Fruit fly (Drosophila melanogaster) whole organism, embryonic: ENCODE data around the gene Jhbp7.

ENCODE experiments used
- Awh ChIP-seq: fragments of 200-800 bp; sonication (Bioruptor generic); IDR thresholded peaks from 2 replicates; pipeline ENCODE4, ENCODE4 v1.3.6; 2022; ENCODE audit warnings: missing biosample characterization, missing genetic modification characterization
- BtbVII ChIP-seq: fragments of 200-800 bp; sonication (Bioruptor generic); optimal IDR thresholded peaks from 3 replicates; lab custom pipeline; 2017; ENCODE audit warnings: missing biosample characterization, mild to moderate bottlenecking, missing genetic modification characterization
- CG10959 ChIP-seq: fragments of 200-800 bp; sonication (Bioruptor generic); IDR thresholded peaks from 2 replicates; pipeline ENCODE4 v1.3.6; 2022; ENCODE audit warnings: missing biosample characterization, missing genetic modification characterization
- CG11085 ChIP-seq: fragments of 200-800 bp; sonication (Bioruptor generic); IDR thresholded peaks from 2 replicates; pipeline ENCODE4 v1.3.6; 2022; ENCODE audit warnings: missing biosample characterization, missing genetic modification characterization
- CG11723 ChIP-seq: fragments of 200-800 bp; sonication (Bioruptor generic); optimal IDR thresholded peaks from 2 replicates; lab custom pipeline; 2017; ENCODE audit warnings: missing biosample characterization, mild to moderate bottlenecking, missing genetic modification characterization
- CG12071 ChIP-seq: fragments of 200-800 bp; sonication (Bioruptor generic); optimal IDR thresholded peaks from 3 replicates; lab custom pipeline; 2018; ENCODE audit warnings: missing biosample characterization, mild to moderate bottlenecking, missing genetic modification characterization
- CG13296 ChIP-seq: fragments of 200-800 bp; sonication (Bioruptor generic); optimal IDR thresholded peaks from 3 replicates; lab custom pipeline; 2018; ENCODE audit warnings: missing biosample characterization, mild to moderate bottlenecking, missing genetic modification characterization
- CG14710 ChIP-seq: fragments of 200-800 bp; sonication (Bioruptor generic); optimal IDR thresholded peaks from 3 replicates; lab custom pipeline; 2019; ENCODE audit warnings: missing biosample characterization, mild to moderate bottlenecking, missing genetic modification characterization, moderate library complexity
- CG17612 ChIP-seq: fragments of 200-800 bp; sonication (Bioruptor generic); IDR thresholded peaks from 2 replicates; pipeline ENCODE4 v1.3.6; 2022; ENCODE audit warnings: missing biosample characterization, missing genetic modification characterization
- CG18262 ChIP-seq: fragments of 200-800 bp; optimal IDR thresholded peaks from 3 replicates; lab custom pipeline; 2019; ENCODE audit warnings: missing biosample characterization, mild to moderate bottlenecking, missing genetic modification characterization, moderate library complexity
- CG2116 ChIP-seq: fragments of 200-800 bp; sonication (Bioruptor generic); optimal IDR thresholded peaks from 3 replicates; lab custom pipeline; 2018; ENCODE audit warnings: missing biosample characterization, mild to moderate bottlenecking, missing genetic modification characterization
- CG34376 ChIP-seq: fragments of 200-800 bp; sonication (Bioruptor generic); optimal IDR thresholded peaks from 2 replicates; lab custom pipeline; 2018; ENCODE audit warnings: missing biosample characterization, mild to moderate bottlenecking, missing genetic modification characterization
- CG4404 ChIP-seq: fragments of 200-800 bp; sonication (Bioruptor generic); IDR thresholded peaks from 2 replicates; pipeline ENCODE4 v1.3.6; 2022; ENCODE audit warnings: missing biosample characterization, missing genetic modification characterization
- CG6654 ChIP-seq: fragments of 200-800 bp; sonication (Bioruptor generic); optimal IDR thresholded peaks from 2 replicates; lab custom pipeline; 2017; ENCODE audit warnings: missing biosample characterization, mild to moderate bottlenecking, missing genetic modification characterization
- CG7357 ChIP-seq: fragments of 200-800 bp; sonication (Bioruptor generic); IDR thresholded peaks from 3 replicates; pipeline ENCODE4 v1.3.6; 2022; ENCODE audit warnings: missing biosample characterization, missing genetic modification characterization
- CG8765 ChIP-seq: fragments of 200-800 bp; sonication (Bioruptor generic); IDR thresholded peaks from 2 replicates; pipeline ENCODE4 v1.3.6; 2022; ENCODE audit warnings: missing biosample characterization, missing genetic modification characterization
- CG8924 ChIP-seq: fragments of 200-800 bp; optimal IDR thresholded peaks from 3 replicates; lab custom pipeline; 2019; ENCODE audit warnings: missing biosample characterization, mild to moderate bottlenecking, missing genetic modification characterization, moderate library complexity
- CrebB ChIP-seq: fragments of 200-800 bp; sonication (Bioruptor generic); optimal IDR thresholded peaks from 3 replicates; lab custom pipeline; 2018; ENCODE audit warnings: missing biosample characterization, mild to moderate bottlenecking, missing genetic modification characterization
- Dad ChIP-seq: fragments of 200-800 bp; sonication (Bioruptor generic); optimal IDR thresholded peaks from 3 replicates; lab custom pipeline; 2016; ENCODE audit warnings: missing biosample characterization, missing genetic modification characterization
- Dfd ChIP-seq, 2 experiments: fragments of >200 bp; optimal IDR thresholded peaks; 2 replicates each; lab custom pipeline; 2017; ENCODE audit warnings: missing biosample characterization in 2 of 2, missing genetic modification characterization in 2 of 2
- E2f2 ChIP-seq: fragments of 200-800 bp; sonication (Bioruptor generic); IDR thresholded peaks from 2 replicates; pipeline ENCODE4 v1.3.6; 2022; ENCODE audit warnings: missing biosample characterization, missing genetic modification characterization
- GATAe ChIP-seq: fragments of 200-800 bp; sonication (Bioruptor generic); conservative IDR thresholded peaks from 2 replicates; pipeline ENCODE4 v1.3.6; 2022; ENCODE audit warnings: missing biosample characterization, missing genetic modification characterization
- Hey ChIP-seq: fragments of 200-800 bp; sonication (Bioruptor generic); optimal IDR thresholded peaks from 3 replicates; lab custom pipeline; 2018; ENCODE audit warnings: missing biosample characterization, mild to moderate bottlenecking, missing genetic modification characterization
- Hsf ChIP-seq: fragments of 200-800 bp; sonication (Bioruptor generic); optimal IDR thresholded peaks from 3 replicates; lab custom pipeline; 2016; ENCODE audit warnings: missing biosample characterization, missing genetic modification characterization
- Mrtf ChIP-seq: fragments of 200-800 bp; sonication (Bioruptor generic); IDR thresholded peaks from 3 replicates; pipeline ENCODE4 v1.3.6; 2022; ENCODE audit warnings: missing biosample characterization, missing genetic modification characterization
- Nf-YA ChIP-seq: fragments of 200-800 bp; sonication (Bioruptor generic); IDR thresholded peaks from 2 replicates; pipeline ENCODE4 v1.3.6; 2022; ENCODE audit warnings: missing biosample characterization, missing genetic modification characterization
- Poxn ChIP-seq: fragments of 200-800 bp; sonication (Bioruptor generic); IDR thresholded peaks from 2 replicates; pipeline ENCODE4 v1.3.6; 2022; ENCODE audit warnings: missing biosample characterization, missing genetic modification characterization
- Sry-β ChIP-seq: fragments of 200-800 bp; sonication (Bioruptor generic); optimal IDR thresholded peaks from 2 replicates; lab custom pipeline; 2018; ENCODE audit warnings: missing biosample characterization, mild to moderate bottlenecking, missing genetic modification characterization, moderate library complexity
- bbx ChIP-seq: fragments of 200-800 bp; sonication (Bioruptor generic); IDR thresholded peaks from 2 replicates; pipeline ENCODE4 v1.3.6; 2022; ENCODE audit warnings: missing biosample characterization, missing genetic modification characterization; ENCODE audit not compliant: partially characterized antibody
- br ChIP-seq: fragments of >200 bp; optimal IDR thresholded peaks from 2 replicates; lab custom pipeline; 2017
- chn ChIP-seq: fragments of 200-800 bp; sonication (Bioruptor generic); optimal IDR thresholded peaks from 2 replicates; lab custom pipeline; 2016; ENCODE audit warnings: missing biosample characterization, missing genetic modification characterization
- crp ChIP-seq, 2 experiments: fragments of 200-800 bp; sonication (Bioruptor generic); optimal IDR thresholded peaks; 2 replicates in 1 of 2; 3 replicates in 1 of 2; lab custom pipeline; 2017; ENCODE audit warnings: missing biosample characterization in 2 of 2, missing genetic modification characterization in 2 of 2, mild to moderate bottlenecking in 1 of 2, moderate library complexity in 1 of 2
- dm ChIP-seq: fragments of 200-800 bp; sonication (Bioruptor generic); optimal IDR thresholded peaks from 3 replicates; lab custom pipeline; 2016; ENCODE audit warnings: missing biosample characterization, missing genetic modification characterization
- dpn ChIP-seq, 2 experiments: fragments of 200-800 bp; sonication (Bioruptor generic); optimal IDR thresholded peaks; 3 replicates each; lab custom pipeline; 2016; ENCODE audit warnings: missing biosample characterization in 2 of 2, missing genetic modification characterization in 2 of 2
- dysf ChIP-seq: fragments of 200-800 bp; sonication (Bioruptor generic); IDR thresholded peaks from 3 replicates; pipeline ENCODE4 v1.3.6; 2022; ENCODE audit warnings: missing biosample characterization, missing genetic modification characterization
- gcm ChIP-seq: fragments of 200-800 bp; sonication (Bioruptor generic); optimal IDR thresholded peaks from 2 replicates; lab custom pipeline; 2019; ENCODE audit warnings: missing biosample characterization, mild to moderate bottlenecking, missing genetic modification characterization, moderate library complexity
- gsb-n ChIP-seq: fragments of 200-800 bp; sonication (Bioruptor generic); optimal IDR thresholded peaks from 3 replicates; lab custom pipeline; 2018; ENCODE audit warnings: missing biosample characterization, mild to moderate bottlenecking, missing genetic modification characterization
- kah ChIP-seq: fragments of 200-800 bp; sonication (Bioruptor generic); optimal IDR thresholded peaks from 2 replicates; lab custom pipeline; 2018; ENCODE audit warnings: missing biosample characterization, mild to moderate bottlenecking, missing genetic modification characterization
- lab ChIP-seq: fragments of 200-800 bp; sonication (Bioruptor generic); optimal IDR thresholded peaks from 3 replicates; lab custom pipeline; 2017; ENCODE audit warnings: missing biosample characterization, missing genetic modification characterization, mild to moderate bottlenecking, moderate library complexity, missing genetic modification reagents
- nau ChIP-seq: fragments of 200-800 bp; sonication (Bioruptor generic); optimal IDR thresholded peaks from 3 replicates; lab custom pipeline; 2017; ENCODE audit warnings: missing biosample characterization, mild to moderate bottlenecking, missing genetic modification characterization, missing genetic modification reagents
- pan ChIP-seq, 4 experiments: fragments of >200 bp in 3 of 4; fragments of 200-800 bp in 1 of 4; sonication (Bioruptor generic) in 1 of 4; optimal IDR thresholded peaks in 3 of 4; IDR thresholded peaks in 1 of 4; 2 replicates each; pipeline versions ENCODE4 v1.3.6 to Lab custom; 2017 to 2022; ENCODE audit warnings: missing biosample characterization in 2 of 4, missing genetic modification characterization in 2 of 4, mixed read lengths in 1 of 4
- phol ChIP-seq: fragments of 200-800 bp; sonication (Bioruptor generic); optimal IDR thresholded peaks from 3 replicates; lab custom pipeline; 2018; ENCODE audit warnings: missing biosample characterization, mild to moderate bottlenecking, missing genetic modification characterization, moderate library complexity
- psq ChIP-seq: fragments of 200-800 bp; sonication (Bioruptor generic); optimal IDR thresholded peaks from 2 replicates; lab custom pipeline; 2017; ENCODE audit warnings: missing biosample characterization, missing genetic modification characterization
- slbo ChIP-seq: fragments of 200-800 bp; sonication (Bioruptor generic); IDR thresholded peaks from 2 replicates; pipeline ENCODE4 v1.3.6; 2022; ENCODE audit warnings: missing biosample characterization, missing genetic modification characterization
- stwl ChIP-seq: fragments of 200-800 bp; sonication (Bioruptor generic); optimal IDR thresholded peaks from 3 replicates; lab custom pipeline; 2018; ENCODE audit warnings: missing biosample characterization, mild to moderate bottlenecking, missing genetic modification characterization, moderate library complexity
- unc-4 ChIP-seq: fragments of 200-800 bp; sonication (Bioruptor generic); IDR thresholded peaks from 2 replicates; pipeline ENCODE4 v1.3.6; 2022; ENCODE audit warnings: missing biosample characterization, missing genetic modification characterization; ENCODE audit not compliant: partially characterized antibody
- usp ChIP-seq: fragments of >200 bp; optimal IDR thresholded peaks from 2 replicates; lab custom pipeline; 2017; ENCODE audit warnings: missing biosample characterization, missing genetic modification characterization
- vnd ChIP-seq: fragments of 200-800 bp; sonication (Bioruptor generic); IDR thresholded peaks from 3 replicates; pipeline ENCODE4 v1.3.6; 2022; ENCODE audit warnings: missing biosample characterization, missing genetic modification characterization; ENCODE audit not compliant: partially characterized antibody
- vvl ChIP-seq: fragments of 200-800 bp; sonication (Bioruptor generic); IDR thresholded peaks from 2 replicates; pipeline ENCODE4 v1.3.6; 2022; ENCODE audit warnings: missing biosample characterization, missing genetic modification characterization
- yki ChIP-seq: fragments of >200 bp; optimal IDR thresholded peaks from 3 replicates; lab custom pipeline; 2018

Jhbp7 gene

dm6 chr3R:25193726-25194204, 43.6 kb upstream of the Jhbp7 start, which contains the start of gene lobo (continued):
- TF ChIP-seq phol (tag; lab: Kevin White, UChicago) (peak; percentile 75), CG11085 (GFP tag; lab: Robert Waterston, UW) (peak; percentile 81), Hey (tag; lab: Kevin White, UChicago) (no peak), CG2116 (GFP tag; lab: Kevin White, UChicago) (peak; percentile 64), slbo (GFP tag; lab: Robert Waterston, UW) (peak; percentile 85), CG34376 (GFP tag; lab: Kevin White, UChicago) (peak; percentile 68), gsb-n (tag; lab: Kevin White, UChicago) (peak; percentile 28), stwl (tag; lab: Kevin White, UChicago) (peak; percentile 83), vnd (GFP tag; lab: Robert Waterston, UW) (no peak), CG11723 (GFP tag; lab: Kevin White, UChicago) (no peak), CrebB (peak; percentile 73), dm (GFP tag; lab: Kevin White, UChicago) (peak; percentile 54), CG4404 (peak; percentile 15; the same call in 1 of the 2 replicates), kah (GFP tag; lab: Kevin White, UChicago) (no peak), CG8924 (tag; lab: Kevin White, UChicago) (peak; percentile 14), CG6654 (GFP tag; lab: Kevin White, UChicago) (peak; percentile 8), CG13296 (GFP tag; lab: Kevin White, UChicago) (peak; percentile 43), gcm (GFP tag; lab: Kevin White, UChicago) (peak; percentile 30), crp (GFP tag; optimal IDR thresholded peaks at IDR 0.05; lab: Kevin White, UChicago) (peak in 1 of 2 experiments; percentile 21), lab (GFP tag; lab: Kevin White, UChicago) (peak; percentile 67), Sry-β (GFP tag; lab: Kevin White, UChicago) (no peak), Hsf (peak; percentile 72), CG14710 (peak; percentile 69), Mrtf (GFP tag; lab: Robert Waterston, UW) (peak; percentile 25; the same call in 1 of the 3 replicates), pan (optimal IDR thresholded peaks at IDR 0.05; lab: Kevin White, UChicago) (no peak), pan (GFP tag; optimal IDR thresholded peaks at IDR 0.05 in 1 of 2, IDR thresholded peaks at IDR 0.05 in 1 of 2) (no peak), Dad (GFP tag; lab: Kevin White, UChicago) (peak; percentile 30), bbx (0 out of 2 replicates have a peak, but pooled peaks have one; percentile 36), vvl (GFP tag; lab: Robert Waterston, UW) (peak; percentile 34; the same call in 1 of the 2 replicates), dpn (GFP tag; optimal IDR thresholded peaks at IDR 0.05; lab: Kevin White, UChicago) (peak; percentile 49 to 73), E2f2 (peak; percentile 65), CG18262 (tag; lab: Kevin White, UChicago) (no peak), CG12071 (no peak), dysf (GFP tag; lab: Robert Waterston, UW) (peak; percentile 37; the same call in 2 of the 3 replicates), nau (no peak), GATAe (GFP tag; lab: Robert Waterston, UW) (no peak), br (lab: Kevin White, UChicago) (no peak), Nf-YA (GFP tag; lab: Robert Waterston, UW) (no peak), Awh (peak; percentile 29; the same call in 1 of the 2 replicates), usp (no peak), chn (peak; percentile 8), psq (GFP tag; lab: Kevin White, UChicago) (no peak), CG10959 (GFP tag; lab: Robert Waterston, UW) (no peak), CG8765 (GFP tag; lab: Robert Waterston, UW) (no peak), CG7357 (GFP tag; lab: Robert Waterston, UW) (no peak), yki (lab: Kevin White, UChicago) (peak; percentile 69), unc-4 (GFP tag; lab: Robert Waterston, UW) (0 out of 2 replicates have a peak, but pooled peaks have one; percentile 25), Dfd (GFP tag; optimal IDR thresholded peaks at IDR 0.05; lab: Kevin White, UChicago) (peak in 1 of 2 experiments; percentile 50), CG17612 (no peak), Poxn (0 out of 2 replicates have a peak, but pooled peaks have one; percentile 18), BtbVII (GFP tag; lab: Kevin White, UChicago) (no peak)
